Fruit fly (Drosophila melanogaster) whole organism, embryonic: ENCODE results near the gene CG14082.

Experiments
- ATbp ChIP-seq: fragments of 200-800 bp; sonication (Bioruptor generic); optimal IDR thresholded peaks from 2 replicates; lab custom pipeline; 2017; ENCODE audit warnings: missing biosample characterization, mild to moderate bottlenecking, missing genetic modification characterization, missing genetic modification reagents
- Asciz ChIP-seq: fragments of 200-800 bp; sonication (Bioruptor generic); optimal IDR thresholded peaks from 2 replicates; lab custom pipeline; 2017; ENCODE audit warnings: missing biosample characterization, mild to moderate bottlenecking, missing genetic modification characterization, missing genetic modification reagents
- CG10366 ChIP-seq: fragments of 200-800 bp; sonication (Bioruptor generic); IDR thresholded peaks from 2 replicates; pipeline ENCODE4 v1.3.6; 2022; ENCODE audit warnings: missing biosample characterization, missing genetic modification characterization
- CG11085 ChIP-seq: fragments of 200-800 bp; sonication (Bioruptor generic); IDR thresholded peaks from 2 replicates; pipeline ENCODE4 v1.3.6; 2022; ENCODE audit warnings: missing biosample characterization, missing genetic modification characterization
- CG11093 ChIP-seq: fragments of 200-800 bp; sonication (Bioruptor generic); IDR thresholded peaks from 3 replicates; pipeline ENCODE4 v1.3.6; 2022; ENCODE audit warnings: missing biosample characterization, missing genetic modification characterization
- CG12391 ChIP-seq: fragments of 200-800 bp; sonication (Bioruptor generic); optimal IDR thresholded peaks from 3 replicates; lab custom pipeline; 2018; ENCODE audit warnings: missing biosample characterization, mild to moderate bottlenecking, missing genetic modification characterization, moderate library complexity
- CG12659 ChIP-seq: fragments of 200-800 bp; sonication (Bioruptor generic); optimal IDR thresholded peaks from 3 replicates; lab custom pipeline; 2017; ENCODE audit warnings: mild to moderate bottlenecking, missing biosample characterization, missing genetic modification reagents, missing genetic modification characterization
- CG12744 ChIP-seq: fragments of 200-800 bp; sonication (Bioruptor generic); optimal IDR thresholded peaks from 2 replicates; lab custom pipeline; 2016; ENCODE audit warnings: missing biosample characterization, missing genetic modification characterization
- CG14965 ChIP-seq: fragments of 200-800 bp; sonication (Bioruptor generic); optimal IDR thresholded peaks from 2 replicates; lab custom pipeline; 2016; ENCODE audit warnings: missing biosample characterization, missing genetic modification characterization, borderline replicate concordance
- CG1603 ChIP-seq: fragments of 200-800 bp; sonication (Bioruptor generic); optimal IDR thresholded peaks from 2 replicates; lab custom pipeline; 2019; ENCODE audit warnings: missing biosample characterization, mild to moderate bottlenecking, missing genetic modification characterization, moderate library complexity
- CG17359 ChIP-seq: fragments of 200-800 bp; sonication (Bioruptor generic); optimal IDR thresholded peaks from 3 replicates; lab custom pipeline; 2018; ENCODE audit warnings: missing biosample characterization, mild to moderate bottlenecking, missing genetic modification characterization, moderate library complexity
- CG17829 ChIP-seq: fragments of 200-800 bp; optimal IDR thresholded peaks from 2 replicates; lab custom pipeline; 2019; ENCODE audit warnings: missing biosample characterization, mild to moderate bottlenecking, missing genetic modification characterization, moderate library complexity
- CG18011 ChIP-seq: fragments of 200-800 bp; sonication (Bioruptor generic); optimal IDR thresholded peaks from 2 replicates; lab custom pipeline; 2017; ENCODE audit warnings: missing biosample characterization, missing genetic modification characterization, mild to moderate bottlenecking, moderate library complexity, missing genotype
- CG1832 ChIP-seq: fragments of 200-800 bp; sonication (Bioruptor generic); optimal IDR thresholded peaks from 2 replicates; lab custom pipeline; 2017; ENCODE audit warnings: missing biosample characterization, mild to moderate bottlenecking, missing genetic modification characterization, inconsistent platforms
- CG18476 ChIP-seq: fragments of 200-800 bp; sonication (Bioruptor generic); optimal IDR thresholded peaks from 2 replicates; lab custom pipeline; 2016; ENCODE audit warnings: missing biosample characterization, mild to moderate bottlenecking, missing genetic modification characterization
- CG18764 ChIP-seq: fragments of 200-800 bp; sonication (Bioruptor generic); optimal IDR thresholded peaks from 3 replicates; lab custom pipeline; 2016; ENCODE audit warnings: missing biosample characterization, missing genetic modification characterization
- CG2129 ChIP-seq: fragments of 200-800 bp; sonication (Bioruptor generic); IDR thresholded peaks from 2 replicates; pipeline ENCODE4 v1.3.6; 2022; ENCODE audit warnings: missing biosample characterization, missing genetic modification characterization; ENCODE audit not compliant: partially characterized antibody
- CG2199 ChIP-seq: fragments of 200-800 bp; sonication (Bioruptor generic); IDR thresholded peaks from 3 replicates; pipeline ENCODE4 v1.3.6; 2022; ENCODE audit warnings: missing biosample characterization, missing genetic modification characterization
- CG2678 ChIP-seq: fragments of 200-800 bp; sonication (Bioruptor generic); optimal IDR thresholded peaks from 3 replicates; lab custom pipeline; 2019; ENCODE audit warnings: missing biosample characterization, mild to moderate bottlenecking, missing genetic modification characterization, moderate library complexity
- CG5180 ChIP-seq: fragments of 200-800 bp; sonication (Bioruptor generic); optimal IDR thresholded peaks from 3 replicates; lab custom pipeline; 2017; ENCODE audit warnings: missing biosample characterization, missing genetic modification characterization, mild to moderate bottlenecking, moderate library complexity, missing genetic modification reagents
- CG7786 ChIP-seq: fragments of 200-800 bp; sonication (Bioruptor generic); optimal IDR thresholded peaks from 2 replicates; lab custom pipeline; 2016; ENCODE audit warnings: missing biosample characterization, missing genetic modification characterization
- CG7839 ChIP-seq: fragments of 200-800 bp; sonication (Bioruptor generic); optimal IDR thresholded peaks from 3 replicates; lab custom pipeline; 2018; ENCODE audit warnings: missing biosample characterization, mild to moderate bottlenecking, missing genetic modification characterization, moderate library complexity
- CkIIα-i1 ChIP-seq: fragments of 200-800 bp; sonication (Bioruptor generic); IDR thresholded peaks from 2 replicates; pipeline ENCODE4 v1.3.6; 2022; ENCODE audit warnings: missing biosample characterization, missing genetic modification characterization
- D19B ChIP-seq: fragments of 200-800 bp; sonication (Bioruptor generic); optimal IDR thresholded peaks from 2 replicates; lab custom pipeline; 2017; ENCODE audit warnings: missing biosample characterization, mild to moderate bottlenecking, missing genetic modification characterization
- Dad ChIP-seq: fragments of 200-800 bp; sonication (Bioruptor generic); optimal IDR thresholded peaks from 3 replicates; lab custom pipeline; 2016; ENCODE audit warnings: missing biosample characterization, missing genetic modification characterization
- Dbx ChIP-seq: fragments of 200-800 bp; sonication (Bioruptor generic); IDR thresholded peaks from 3 replicates; pipeline ENCODE4 v1.3.6; 2022; ENCODE audit warnings: missing biosample characterization, missing genetic modification characterization
- Elba2 ChIP-seq: fragments of 200-800 bp; sonication (Bioruptor generic); optimal IDR thresholded peaks from 3 replicates; lab custom pipeline; 2016; ENCODE audit warnings: missing biosample characterization, missing genetic modification characterization
- Fer1 ChIP-seq: fragments of 200-800 bp; sonication (Bioruptor generic); optimal IDR thresholded peaks from 2 replicates; lab custom pipeline; 2017; ENCODE audit warnings: missing biosample characterization, mild to moderate bottlenecking, missing genetic modification characterization
- H15 ChIP-seq: fragments of 200-800 bp; sonication (Bioruptor generic); IDR thresholded peaks from 3 replicates; pipeline ENCODE4 v1.3.6; 2022; ENCODE audit warnings: missing biosample characterization, missing genetic modification characterization
- Hand ChIP-seq: fragments of 200-800 bp; sonication (Bioruptor generic); optimal IDR thresholded peaks from 2 replicates; lab custom pipeline; 2017; ENCODE audit warnings: mild to moderate bottlenecking, missing biosample characterization, missing genetic modification reagents, missing genetic modification characterization
- Lpt ChIP-seq: fragments of >200 bp; optimal IDR thresholded peaks from 2 replicates; lab custom pipeline; 2018; ENCODE audit warnings: missing biosample characterization, missing genetic modification characterization
- Mrtf ChIP-seq: fragments of 200-800 bp; sonication (Bioruptor generic); IDR thresholded peaks from 3 replicates; pipeline ENCODE4 v1.3.6; 2022; ENCODE audit warnings: missing biosample characterization, missing genetic modification characterization
- Nf-YC ChIP-seq: fragments of 200-800 bp; optimal IDR thresholded peaks from 3 replicates; lab custom pipeline; 2019; ENCODE audit warnings: missing biosample characterization, mild to moderate bottlenecking, missing genetic modification characterization, moderate library complexity
- Scr ChIP-seq: fragments of 200-800 bp; sonication (Bioruptor generic); IDR thresholded peaks from 2 replicates; pipeline ENCODE4 v1.3.6; 2022; ENCODE audit warnings: missing biosample characterization, missing genetic modification characterization; ENCODE audit not compliant: partially characterized antibody
- Xrp1 ChIP-seq: fragments of 200-800 bp; sonication (Bioruptor generic); IDR thresholded peaks from 2 replicates; pipeline ENCODE4 v1.3.6; 2022; ENCODE audit warnings: missing biosample characterization, missing genetic modification characterization
- chinmo ChIP-seq: fragments of 200-800 bp; sonication (Bioruptor generic); IDR thresholded peaks from 4 replicates; pipeline ENCODE4 v1.3.6; 2022; ENCODE audit warnings: missing biosample characterization, missing genetic modification characterization; ENCODE audit not compliant: partially characterized antibody
- gsb-n ChIP-seq: fragments of 200-800 bp; sonication (Bioruptor generic); optimal IDR thresholded peaks from 3 replicates; lab custom pipeline; 2018; ENCODE audit warnings: missing biosample characterization, mild to moderate bottlenecking, missing genetic modification characterization
- kah ChIP-seq: fragments of 200-800 bp; sonication (Bioruptor generic); optimal IDR thresholded peaks from 2 replicates; lab custom pipeline; 2018; ENCODE audit warnings: missing biosample characterization, mild to moderate bottlenecking, missing genetic modification characterization
- lilli ChIP-seq: fragments of 200-800 bp; sonication (Bioruptor generic); optimal IDR thresholded peaks from 3 replicates; lab custom pipeline; 2016; ENCODE audit warnings: missing biosample characterization, missing genetic modification characterization
- nerfin-1 ChIP-seq: fragments of 200-800 bp; sonication (Bioruptor generic); optimal IDR thresholded peaks from 3 replicates; lab custom pipeline; 2019; ENCODE audit warnings: missing biosample characterization, mild to moderate bottlenecking, missing genetic modification characterization, moderate library complexity
- ranshi ChIP-seq: fragments of 200-800 bp; sonication (Bioruptor generic); IDR thresholded peaks from 2 replicates; pipeline ENCODE4 v1.3.6; 2022; ENCODE audit warnings: missing biosample characterization, missing genetic modification characterization
- repo ChIP-seq: fragments of 200-800 bp; sonication (Bioruptor generic); optimal IDR thresholded peaks from 2 replicates; lab custom pipeline; 2016; ENCODE audit warnings: missing biosample characterization, missing genetic modification characterization
- rib ChIP-seq: fragments of 200-800 bp; sonication (Bioruptor generic); IDR thresholded peaks from 2 replicates; pipeline ENCODE4 v1.3.6; 2022; ENCODE audit warnings: missing biosample characterization, missing genetic modification characterization
- row ChIP-seq: fragments of 200-800 bp; sonication (Bioruptor generic); IDR thresholded peaks from 3 replicates; pipeline ENCODE4 v1.3.6; 2022; ENCODE audit warnings: missing biosample characterization, missing genetic modification characterization
- salm ChIP-seq: fragments of 200-800 bp; sonication (Bioruptor generic); optimal IDR thresholded peaks from 2 replicates; lab custom pipeline; 2018; ENCODE audit warnings: missing biosample characterization, mild to moderate bottlenecking, missing genetic modification characterization
- sqz ChIP-seq: fragments of 200-800 bp; sonication (Bioruptor generic); optimal IDR thresholded peaks from 3 replicates; lab custom pipeline; 2018; ENCODE audit warnings: missing biosample characterization, mild to moderate bottlenecking, missing genetic modification characterization
- stc ChIP-seq: fragments of 200-800 bp; sonication (Bioruptor generic); IDR thresholded peaks from 2 replicates; pipeline ENCODE4 v1.3.6; 2022; ENCODE audit warnings: missing biosample characterization, missing genetic modification characterization
- tup ChIP-seq: fragments of 200-800 bp; sonication (Bioruptor generic); optimal IDR thresholded peaks from 2 replicates; lab custom pipeline; 2016; ENCODE audit warnings: missing biosample characterization, mild to moderate bottlenecking, missing genetic modification characterization, moderate library complexity
- vfl ChIP-seq: fragments of 200-800 bp; sonication (Bioruptor generic); optimal IDR thresholded peaks from 2 replicates; lab custom pipeline; 2016; ENCODE audit warnings: missing biosample characterization, missing genetic modification characterization
- zf30C ChIP-seq: fragments of 200-800 bp; sonication (Bioruptor generic); optimal IDR thresholded peaks from 3 replicates; lab custom pipeline; 2018; ENCODE audit warnings: missing biosample characterization, mild to moderate bottlenecking, missing genetic modification characterization

The CG14082 gene

dm6 chr3L:19151938-19152517, 13.3 kb upstream of the CG14082 start (continued):
- TF ChIP-seq Asciz (GFP tag; lab: Kevin White, UChicago) (no peak), nerfin-1 (peak; percentile 28), CG18011 (GFP tag; lab: Kevin White, UChicago) (no peak), repo (no peak), tup (GFP tag; lab: Kevin White, UChicago) (no peak), CG1832 (GFP tag; lab: Kevin White, UChicago) (no peak), CG12391 (tag; lab: Kevin White, UChicago) (no peak), CG5180 (GFP tag; lab: Kevin White, UChicago) (no peak), CG7839 (tag; lab: Kevin White, UChicago) (no peak), Nf-YC (no peak), ranshi (GFP tag; lab: Robert Waterston, UW) (no peak), stc (GFP tag; lab: Robert Waterston, UW) (no peak), rib (GFP tag; lab: Robert Waterston, UW) (no peak), Dbx (GFP tag; lab: Robert Waterston, UW) (no peak), sqz (GFP tag; lab: Kevin White, UChicago) (peak; percentile 66), CG18764 (GFP tag; lab: Kevin White, UChicago) (no peak), Dad (GFP tag; lab: Kevin White, UChicago) (no peak), Elba2 (GFP tag; lab: Kevin White, UChicago) (no peak), Mrtf (GFP tag; lab: Robert Waterston, UW) (no peak), H15 (GFP tag; lab: Robert Waterston, UW) (no peak), CG10366 (GFP tag; lab: Robert Waterston, UW) (no peak), CG18476 (GFP tag; lab: Kevin White, UChicago) (no peak), CG2199 (no peak), CG14965 (GFP tag; lab: Kevin White, UChicago) (no peak), CG7786 (GFP tag; lab: Kevin White, UChicago) (no peak), Scr (no peak), D19B (GFP tag; lab: Kevin White, UChicago) (no peak), Lpt (GFP tag; lab: Kevin White, UChicago) (no peak), Hand (no peak), vfl (no peak), CG12659 (GFP tag; lab: Kevin White, UChicago) (no peak), kah (GFP tag; lab: Kevin White, UChicago) (no peak), CG17829 (tag; lab: Kevin White, UChicago) (no peak), Fer1 (no peak), CG11093 (GFP tag; lab: Robert Waterston, UW) (no peak), chinmo (GFP tag; lab: Robert Waterston, UW) (no peak), CG2129 (GFP tag; lab: Robert Waterston, UW) (no peak), ATbp (no peak), row (GFP tag; lab: Robert Waterston, UW) (peak; percentile 15; the same call in 1 of the 3 replicates), CG1603 (tag; lab: Kevin White, UChicago) (peak; percentile 4), CkIIα-i1 (GFP tag; lab: Robert Waterston, UW) (no peak), CG17359 (tag; lab: Kevin White, UChicago) (peak; percentile 10), lilli (no peak), CG11085 (no peak), Xrp1 (GFP tag; lab: Robert Waterston, UW) (0 out of 2 replicates have a peak, but pooled peaks have one; percentile 21), CG2678 (tag; lab: Kevin White, UChicago) (no peak), CG12744 (GFP tag; lab: Kevin White, UChicago) (no peak), gsb-n (tag; lab: Kevin White, UChicago) (no peak), salm (tag; lab: Kevin White, UChicago) (no peak), zf30C (peak; percentile 31)
